Worm (Caenorhabditis elegans): ENCODE results near the gene ngn-1.

DNA sequence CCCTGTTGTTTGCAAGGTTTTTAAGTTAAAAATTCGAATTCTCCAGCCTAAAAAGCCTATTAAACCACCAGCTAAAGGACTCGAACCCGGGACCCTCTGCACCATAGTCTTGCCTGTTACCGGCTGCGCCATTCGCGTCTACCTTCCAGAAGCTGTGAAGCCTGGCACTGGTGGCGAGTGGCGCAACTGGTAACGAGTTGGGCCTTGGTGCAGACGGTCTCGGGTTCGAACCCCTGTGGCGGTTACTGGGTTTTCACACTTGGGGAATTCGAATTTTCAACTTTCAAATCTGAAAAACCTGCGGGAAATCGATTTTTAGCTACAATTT, 25.2 kb downstream of the ngn-1 start:
- TF ChIP-seq ref-1 (GFP tag; conservative IDR thresholded peaks at IDR 0.05), result no peak
- no peak for TF ChIP-seq flt-1 (GFP tag; IDR thresholded peaks at IDR 0.05)
- no peak for TF ChIP-seq med-1 (GFP tag; optimal IDR thresholded peaks at IDR 0.05; ENCODE audit: insufficient read depth)
- TF ChIP-seq ztf-29 (GFP tag; IDR thresholded peaks at IDR 0.05), result no peak

Measured in whole organism, midembryonic.